Worm (Caenorhabditis elegans): ENCODE results near the gene F15E6.9.

F15E6.9 gene

ce11 chrIV:4277694-4278093 lies 21.2 kb downstream of the F15E6.9 start, which contains the start of gene nhr-78:
Gene nhr-78 (minus strand): TSS chrIV:4277875.
- TF ChIP-seq M03D4.4 (tag; optimal IDR thresholded peaks at IDR 0.05) (no peak), flh-1 (GFP tag; optimal IDR thresholded peaks at IDR 0.05) (no peak), ztf-11 (tag; optimal IDR thresholded peaks at IDR 0.05) (no peak), blmp-1 (tag; optimal IDR thresholded peaks at IDR 0.05) (no peak), elt-3 (tag; optimal IDR thresholded peaks at IDR 0.05) (no peak), unc-39 (tag; optimal IDR thresholded peaks at IDR 0.05) (no peak), nhr-2 (tag; optimal IDR thresholded peaks at IDR 0.05) (no peak), unc-62 (GFP tag; optimal IDR thresholded peaks at IDR 0.05) (no peak), pha-4 (tag; optimal IDR thresholded peaks at IDR 0.05) (no peak)

DNA sequence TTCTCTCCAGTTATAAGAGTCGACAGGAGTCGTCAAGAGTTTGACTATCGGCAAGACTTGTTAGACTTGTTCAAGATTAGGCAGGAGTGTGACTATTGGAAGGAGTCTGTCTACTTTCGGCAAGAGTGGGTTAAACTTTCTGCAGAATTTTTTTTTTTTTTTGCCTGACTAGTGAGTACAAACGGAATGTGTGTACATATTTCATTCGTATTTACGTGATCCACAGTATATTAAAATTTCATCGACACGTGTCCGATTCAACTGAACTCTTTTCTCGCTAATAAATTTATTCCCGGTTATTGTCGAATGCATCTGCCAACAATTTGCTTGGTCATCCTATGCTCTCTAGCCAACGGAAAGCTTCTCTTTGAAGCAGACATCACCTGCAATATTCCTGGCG lies 26.7 kb downstream of the F15E6.9 start, which contains the start of gene F36A4.1:
Gene F36A4.1, plus strand, starts transcription at position 301 of the 400 bp plus-strand sequence.
- TF ChIP-seq tbx-8 (GFP tag; optimal IDR thresholded peaks at IDR 0.05) (no peak), sptf-1 (tag; optimal IDR thresholded peaks at IDR 0.05) (no peak), cnd-1 (tag; optimal IDR thresholded peaks at IDR 0.05) (no peak), nhr-237 (tag; optimal IDR thresholded peaks at IDR 0.05) (no peak), snpc-4 (tag; optimal IDR thresholded peaks at IDR 0.05) (no peak)

DNA sequence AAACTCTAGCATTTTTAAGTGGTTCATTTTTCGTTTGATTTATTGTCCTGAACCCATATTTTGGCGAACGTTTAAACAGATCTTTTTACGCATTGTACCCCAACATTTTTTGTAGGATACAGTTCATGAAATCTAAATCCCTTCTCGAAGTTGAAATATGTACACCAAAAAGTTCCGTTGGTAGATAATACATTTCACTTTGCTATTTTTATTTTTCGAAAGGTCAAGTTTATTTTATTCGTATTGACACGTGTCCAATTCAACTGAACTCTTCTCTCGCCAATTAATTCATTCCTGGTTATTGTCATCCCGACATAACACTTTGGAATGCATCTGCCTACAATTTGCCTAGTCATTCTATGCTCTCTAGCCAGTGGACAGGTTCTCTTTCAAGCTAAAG lies 28.0 kb downstream of the F15E6.9 start, which contains the start of gene F36A4.2:
Gene F36A4.2, plus strand, starts transcription at position 301 of the 400 bp plus-strand sequence.
- TF ChIP-seq mep-1 (tag; optimal IDR thresholded peaks at IDR 0.05) (no peak), ztf-11 (tag; optimal IDR thresholded peaks at IDR 0.05) (no peak), unc-39 (tag; optimal IDR thresholded peaks at IDR 0.05) (no peak), blmp-1 (tag; optimal IDR thresholded peaks at IDR 0.05) (no peak), lin-32 (GFP tag; optimal IDR thresholded peaks at IDR 0.05) (no peak), M03D4.4 (tag; optimal IDR thresholded peaks at IDR 0.05) (no peak), sem-2 (GFP tag; optimal IDR thresholded peaks at IDR 0.05) (no peak), lin-13 (tag; optimal IDR thresholded peaks at IDR 0.05) (no peak), ces-1 (GFP tag; optimal IDR thresholded peaks at IDR 0.05) (no peak), nhr-28 (tag; optimal IDR thresholded peaks at IDR 0.05) (no peak), elt-1 (tag; optimal IDR thresholded peaks at IDR 0.05; ENCODE audit: borderline replicate concordance, insufficient read depth) (no peak), lsy-2 (tag; optimal IDR thresholded peaks at IDR 0.05) (no peak), tbx-8 (GFP tag; optimal IDR thresholded peaks at IDR 0.05) (no peak), hlh-1 (tag; optimal IDR thresholded peaks at IDR 0.05) (no peak)

ce11 chrIV:4269308-4269707 lies 29.6 kb downstream of the F15E6.9 start, which contains the start of gene F36A4.3:
Gene F36A4.3 (plus strand): TSS chrIV:4269608.
- TF ChIP-seq flh-1 (GFP tag; optimal IDR thresholded peaks at IDR 0.05) (no peak), nhr-76 (tag; optimal IDR thresholded peaks at IDR 0.05) (no peak), blmp-1 (tag; optimal IDR thresholded peaks at IDR 0.05) (no peak), nhr-28 (tag; optimal IDR thresholded peaks at IDR 0.05) (no peak), pha-4 (tag; optimal IDR thresholded peaks at IDR 0.05) (no peak), elt-3 (tag; optimal IDR thresholded peaks at IDR 0.05) (no peak), snpc-4 (tag; optimal IDR thresholded peaks at IDR 0.05) (no peak), ztf-11 (tag; optimal IDR thresholded peaks at IDR 0.05) (no peak), lin-13 (tag; optimal IDR thresholded peaks at IDR 0.05) (no peak), cnd-1 (tag; optimal IDR thresholded peaks at IDR 0.05) (no peak), tbx-8 (GFP tag; optimal IDR thresholded peaks at IDR 0.05) (no peak), ceh-43 (GFP tag; optimal IDR thresholded peaks at IDR 0.05) (no peak), zip-8 (tag; optimal IDR thresholded peaks at IDR 0.05) (no peak), unc-62 (GFP tag; optimal IDR thresholded peaks at IDR 0.05) (no peak), unc-120 (tag; optimal IDR thresholded peaks at IDR 0.05; ENCODE audit: poor library complexity, severe bottlenecking) (no peak)

DNA sequence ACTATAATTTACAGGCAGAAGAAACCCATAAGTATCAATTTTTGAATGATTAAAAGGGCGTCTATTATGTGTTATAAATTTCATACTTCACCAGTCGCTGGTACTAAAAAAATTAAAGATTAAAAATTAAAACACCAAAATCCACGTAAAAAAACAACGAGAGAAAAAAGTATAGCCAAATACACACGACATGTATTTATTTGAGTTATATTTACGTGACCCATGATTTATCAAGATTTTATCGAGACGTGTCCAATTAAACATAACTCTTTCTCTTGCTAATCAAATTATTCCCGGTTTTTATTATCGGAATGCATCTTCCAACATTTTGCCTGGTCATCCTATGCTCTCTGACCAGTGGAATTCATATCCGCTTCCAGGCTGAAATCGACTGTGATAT lies 31.6 kb downstream of the F15E6.9 start, which contains the start of gene F36A4.4:
Gene F36A4.4, plus strand, starts transcription at position 301 of the 400 bp plus-strand sequence.
- no peak for TF ChIP-seq cnd-1 (tag; optimal IDR thresholded peaks at IDR 0.05)
- TF ChIP-seq flh-1 (GFP tag; optimal IDR thresholded peaks at IDR 0.05), result no peak
- TF ChIP-seq lin-13 (tag; optimal IDR thresholded peaks at IDR 0.05), result no peak
- no peak for TF ChIP-seq ces-1 (GFP tag; optimal IDR thresholded peaks at IDR 0.05)
- no peak for TF ChIP-seq drap-1 (GFP tag; optimal IDR thresholded peaks at IDR 0.05)
- TF ChIP-seq mep-1 (tag; optimal IDR thresholded peaks at IDR 0.05), result no peak
- no peak for TF ChIP-seq ham-2 (GFP tag; optimal IDR thresholded peaks at IDR 0.05)
- TF ChIP-seq pha-4 (tag; optimal IDR thresholded peaks at IDR 0.05), result no peak
- TF ChIP-seq unc-62 (GFP tag; optimal IDR thresholded peaks at IDR 0.05), result no peak
- TF ChIP-seq mls-2 (tag; optimal IDR thresholded peaks at IDR 0.05), result no peak
- TF ChIP-seq ceh-39 (tag; optimal IDR thresholded peaks at IDR 0.05), result no peak
- TF ChIP-seq nhr-237 (tag; optimal IDR thresholded peaks at IDR 0.05), result no peak
- TF ChIP-seq sptf-1 (tag; optimal IDR thresholded peaks at IDR 0.05), result no peak
- no peak for TF ChIP-seq unc-39 (tag; optimal IDR thresholded peaks at IDR 0.05)
- TF ChIP-seq M03D4.4 (tag; optimal IDR thresholded peaks at IDR 0.05), result no peak

Data from whole organism, mixed stage, embryonic.